Worm (Caenorhabditis elegans): ENCODE data around the gene pacs-1.

DNA sequence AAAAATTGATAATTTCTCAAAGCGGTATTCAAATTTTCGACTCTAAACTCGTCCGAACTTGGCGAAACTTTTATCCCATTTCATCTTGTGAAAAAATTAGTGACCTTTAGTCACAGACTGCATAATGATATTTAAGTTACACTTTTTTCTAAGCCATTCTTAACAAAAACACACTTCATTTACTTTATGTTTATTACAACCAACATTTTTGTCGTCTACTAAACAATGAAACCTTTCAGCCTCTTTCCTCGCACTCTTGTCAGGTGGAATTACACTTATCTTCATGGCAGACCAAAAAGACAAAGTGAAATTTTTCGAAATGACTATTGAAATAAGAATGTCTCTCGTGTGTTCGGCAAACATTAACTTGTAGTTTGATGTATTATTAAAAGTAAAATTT is 53.2 kb downstream of the pacs-1 start:
- no peak for TF ChIP-seq unc-130 (tag; optimal IDR thresholded peaks at IDR 0.05)
- TF ChIP-seq jun-1 (tag; optimal IDR thresholded peaks at IDR 0.05) = peak; percentile 42
- no peak for TF ChIP-seq unc-62 (GFP tag; optimal IDR thresholded peaks at IDR 0.05)
- peak in 2 of 6 experiments; percentile 35 to 46 for TF ChIP-seq elt-3 (tag; optimal IDR thresholded peaks at IDR 0.05)
- TF ChIP-seq Y116A8C.19 (tag; optimal IDR thresholded peaks at IDR 0.05; ENCODE audit: borderline replicate concordance) = no peak
- peak in 1 of 2 experiments; percentile 43 for TF ChIP-seq lsy-2 (tag; optimal IDR thresholded peaks at IDR 0.05)
- peak; percentile 73 for TF ChIP-seq ama-1 (optimal IDR thresholded peaks at IDR 0.05)
- no peak for TF ChIP-seq pqm-1 (tag; optimal IDR thresholded peaks at IDR 0.05)
- no peak for TF ChIP-seq nhr-237 (tag; optimal IDR thresholded peaks at IDR 0.05)
- no peak for TF ChIP-seq hlh-4 (tag; optimal IDR thresholded peaks at IDR 0.05)
- TF ChIP-seq hlh-17 (GFP tag; optimal IDR thresholded peaks at IDR 0.05; ENCODE audit: borderline replicate concordance) = no peak
- no peak for TF ChIP-seq nhr-76 (tag; optimal IDR thresholded peaks at IDR 0.05)

All from whole organism, L1 larva.